Fruit fly (Drosophila melanogaster) whole organism, embryonic: ENCODE data around the gene TbCMF46.

ENCODE experiments used
- Atf6 ChIP-seq: fragments of 200-800 bp; sonication (Bioruptor generic); IDR thresholded peaks from 2 replicates; pipeline ENCODE4 v1.3.6; 2022; ENCODE audit warnings: missing biosample characterization, missing genetic modification characterization
- CG10267 ChIP-seq: fragments of 200-800 bp; sonication (Bioruptor generic); optimal IDR thresholded peaks from 2 replicates; lab custom pipeline; 2018; ENCODE audit warnings: missing biosample characterization, mild to moderate bottlenecking, missing genetic modification characterization, moderate library complexity
- CG12071 ChIP-seq: fragments of 200-800 bp; sonication (Bioruptor generic); optimal IDR thresholded peaks from 3 replicates; lab custom pipeline; 2018; ENCODE audit warnings: missing biosample characterization, mild to moderate bottlenecking, missing genetic modification characterization
- CG13123 ChIP-seq: fragments of 200-800 bp; sonication (Bioruptor generic); optimal IDR thresholded peaks from 2 replicates; lab custom pipeline; 2016; ENCODE audit warnings: missing biosample characterization, missing genetic modification characterization
- CG13775 ChIP-seq: fragments of 200-800 bp; sonication (Bioruptor generic); optimal IDR thresholded peaks from 3 replicates; lab custom pipeline; 2017; ENCODE audit warnings: missing biosample characterization, mild to moderate bottlenecking, missing genetic modification characterization
- CG14860 ChIP-seq: fragments of 200-800 bp; sonication (Bioruptor generic); IDR thresholded peaks from 3 replicates; pipeline ENCODE4 v1.3.6; 2022; ENCODE audit warnings: missing biosample characterization, missing genetic modification characterization; ENCODE audit not compliant: partially characterized antibody
- CG17385 ChIP-seq: fragments of 200-800 bp; sonication (Bioruptor generic); optimal IDR thresholded peaks from 3 replicates; lab custom pipeline; 2018; ENCODE audit warnings: missing biosample characterization, mild to moderate bottlenecking, missing genetic modification characterization
- CG17912 ChIP-seq: fragments of 200-800 bp; sonication (Bioruptor generic); optimal IDR thresholded peaks from 2 replicates; lab custom pipeline; 2018; ENCODE audit warnings: missing biosample characterization, mild to moderate bottlenecking, missing genetic modification characterization
- CG18011 ChIP-seq: fragments of 200-800 bp; sonication (Bioruptor generic); optimal IDR thresholded peaks from 2 replicates; lab custom pipeline; 2017; ENCODE audit warnings: missing biosample characterization, missing genetic modification characterization, mild to moderate bottlenecking, moderate library complexity, missing genotype
- CG2199 ChIP-seq: fragments of 200-800 bp; sonication (Bioruptor generic); IDR thresholded peaks from 3 replicates; pipeline ENCODE4 v1.3.6; 2022; ENCODE audit warnings: missing biosample characterization, missing genetic modification characterization
- CG31224 ChIP-seq: fragments of 200-800 bp; sonication (Bioruptor generic); IDR thresholded peaks from 2 replicates; pipeline ENCODE4 v1.3.6; 2022; ENCODE audit warnings: missing biosample characterization, missing genetic modification characterization
- CG32767 ChIP-seq: fragments of 200-800 bp; sonication (Bioruptor generic); IDR thresholded peaks from 2 replicates; pipeline ENCODE4 v1.3.6; 2022; ENCODE audit warnings: missing biosample characterization, missing genetic modification characterization
- CG32772 ChIP-seq: fragments of 200-800 bp; sonication (Bioruptor generic); IDR thresholded peaks from 2 replicates; pipeline ENCODE4 v1.3.6; 2022; ENCODE audit warnings: missing biosample characterization, missing genetic modification characterization
- CG7745 ChIP-seq: fragments of 200-800 bp; sonication (Bioruptor generic); optimal IDR thresholded peaks from 2 replicates; lab custom pipeline; 2018; ENCODE audit warnings: missing biosample characterization, mild to moderate bottlenecking, missing genetic modification characterization, moderate library complexity
- CG7786 ChIP-seq: fragments of 200-800 bp; sonication (Bioruptor generic); optimal IDR thresholded peaks from 2 replicates; lab custom pipeline; 2016; ENCODE audit warnings: missing biosample characterization, missing genetic modification characterization
- CG7928 ChIP-seq: fragments of 200-800 bp; sonication (Bioruptor generic); optimal IDR thresholded peaks from 2 replicates; lab custom pipeline; 2017; ENCODE audit warnings: missing biosample characterization, mild to moderate bottlenecking, missing genetic modification characterization
- CG8290 ChIP-seq, 3 experiments: fragments of 200-800 bp; sonication (Bioruptor generic); optimal IDR thresholded peaks; 2 replicates each; lab custom pipeline; 2016 to 2019; ENCODE audit warnings: missing biosample characterization in 3 of 3, missing genetic modification characterization in 3 of 3, mild to moderate bottlenecking in 2 of 3, moderate library complexity in 1 of 3
- Chrac-16 ChIP-seq: fragments of 200-800 bp; sonication (Bioruptor generic); optimal IDR thresholded peaks from 3 replicates; lab custom pipeline; 2016; ENCODE audit warnings: missing biosample characterization, missing genetic modification characterization
- CrebB ChIP-seq: fragments of 200-800 bp; sonication (Bioruptor generic); optimal IDR thresholded peaks from 3 replicates; lab custom pipeline; 2018; ENCODE audit warnings: missing biosample characterization, mild to moderate bottlenecking, missing genetic modification characterization
- Doc3 ChIP-seq: fragments of 200-800 bp; sonication (Bioruptor generic); IDR thresholded peaks from 3 replicates; pipeline ENCODE4 v1.3.6; 2022; ENCODE audit warnings: missing biosample characterization, missing genetic modification characterization; ENCODE audit not compliant: partially characterized antibody
- H15 ChIP-seq: fragments of 200-800 bp; sonication (Bioruptor generic); IDR thresholded peaks from 3 replicates; pipeline ENCODE4 v1.3.6; 2022; ENCODE audit warnings: missing biosample characterization, missing genetic modification characterization
- Hmx ChIP-seq: fragments of 200-800 bp; sonication (Bioruptor generic); optimal IDR thresholded peaks from 2 replicates; lab custom pipeline; 2016; ENCODE audit warnings: missing biosample characterization, missing genetic modification characterization
- Max ChIP-seq: fragments of 200-800 bp; sonication (Bioruptor generic); optimal IDR thresholded peaks from 2 replicates; lab custom pipeline; 2016; ENCODE audit warnings: missing biosample characterization, mild to moderate bottlenecking, missing genetic modification characterization
- NK7.1 ChIP-seq: fragments of 200-800 bp; sonication (Bioruptor generic); optimal IDR thresholded peaks from 3 replicates; lab custom pipeline; 2016; ENCODE audit warnings: missing biosample characterization, missing genetic modification characterization
- Ptx1 ChIP-seq: fragments of 200-800 bp; sonication (Bioruptor generic); IDR thresholded peaks from 2 replicates; pipeline ENCODE4 v1.3.6; 2022; ENCODE audit warnings: missing biosample characterization, missing genetic modification characterization
- Trl ChIP-seq, 3 experiments: fragments of >200 bp in 2 of 3; fragments of 200-800 bp in 1 of 3; sonication (Bioruptor generic) in 1 of 3; optimal IDR thresholded peaks; 2 replicates in 1 of 3; 3 replicates in 2 of 3; lab custom pipeline; 2016 to 2017; ENCODE audit warnings: missing biosample characterization in 1 of 3, missing genetic modification characterization in 1 of 3
- Vsx1 ChIP-seq: fragments of 200-800 bp; sonication (Bioruptor generic); optimal IDR thresholded peaks from 2 replicates; lab custom pipeline; 2017; ENCODE audit warnings: missing biosample characterization, mild to moderate bottlenecking, missing genetic modification characterization, missing genetic modification reagents
- Xrp1 ChIP-seq: fragments of 200-800 bp; sonication (Bioruptor generic); IDR thresholded peaks from 2 replicates; pipeline ENCODE4 v1.3.6; 2022; ENCODE audit warnings: missing biosample characterization, missing genetic modification characterization
- ato ChIP-seq: fragments of 200-800 bp; sonication (Bioruptor generic); IDR thresholded peaks from 2 replicates; pipeline ENCODE4 v1.3.6; 2022; ENCODE audit warnings: missing biosample characterization, missing genetic modification characterization; ENCODE audit not compliant: partially characterized antibody
- bbx ChIP-seq: fragments of 200-800 bp; sonication (Bioruptor generic); IDR thresholded peaks from 2 replicates; pipeline ENCODE4 v1.3.6; 2022; ENCODE audit warnings: missing biosample characterization, missing genetic modification characterization; ENCODE audit not compliant: partially characterized antibody
- bsh ChIP-seq, 2 experiments: fragments of 200-800 bp; sonication (Bioruptor generic); optimal IDR thresholded peaks; 2 replicates each; lab custom pipeline; 2017 to 2018; ENCODE audit warnings: mild to moderate bottlenecking in 2 of 2, missing biosample characterization in 2 of 2, missing genetic modification characterization in 2 of 2, moderate library complexity in 1 of 2
- cg ChIP-seq: fragments of 200-800 bp; sonication (Bioruptor generic); optimal IDR thresholded peaks from 3 replicates; lab custom pipeline; 2019; ENCODE audit warnings: missing biosample characterization, mild to moderate bottlenecking, missing genetic modification characterization, moderate library complexity
- disco-r ChIP-seq: fragments of 200-800 bp; sonication (Bioruptor generic); optimal IDR thresholded peaks from 2 replicates; lab custom pipeline; 2016; ENCODE audit warnings: missing biosample characterization, missing genetic modification characterization
- fd64A ChIP-seq: fragments of 200-800 bp; sonication (Bioruptor generic); optimal IDR thresholded peaks from 3 replicates; lab custom pipeline; 2018; ENCODE audit warnings: missing biosample characterization, mild to moderate bottlenecking, missing genetic modification characterization
- hkb ChIP-seq, 2 experiments: fragments of 200-800 bp in 1 of 2; fragments of >200 bp in 1 of 2; sonication (Bioruptor generic) in 1 of 2; IDR thresholded peaks in 1 of 2; optimal IDR thresholded peaks in 1 of 2; 2 replicates each; pipeline versions ENCODE4 v1.3.6 to Lab custom; 2017 to 2022; ENCODE audit warnings: missing biosample characterization in 1 of 2, missing genetic modification characterization in 1 of 2
- nerfin-2 ChIP-seq: fragments of 200-800 bp; sonication (Bioruptor generic); IDR thresholded peaks from 2 replicates; pipeline ENCODE4 v1.3.6; 2022; ENCODE audit warnings: missing biosample characterization, missing genetic modification characterization; ENCODE audit not compliant: partially characterized antibody
- onecut ChIP-seq: fragments of 200-800 bp; sonication (Bioruptor generic); IDR thresholded peaks from 2 replicates; pipeline ENCODE4 v1.3.6; 2022; ENCODE audit warnings: missing biosample characterization, missing genetic modification characterization
- ranshi ChIP-seq: fragments of 200-800 bp; sonication (Bioruptor generic); IDR thresholded peaks from 2 replicates; pipeline ENCODE4 v1.3.6; 2022; ENCODE audit warnings: missing biosample characterization, missing genetic modification characterization
- rib ChIP-seq: fragments of 200-800 bp; sonication (Bioruptor generic); IDR thresholded peaks from 2 replicates; pipeline ENCODE4 v1.3.6; 2022; ENCODE audit warnings: missing biosample characterization, missing genetic modification characterization
- row ChIP-seq: fragments of 200-800 bp; sonication (Bioruptor generic); IDR thresholded peaks from 3 replicates; pipeline ENCODE4 v1.3.6; 2022; ENCODE audit warnings: missing biosample characterization, missing genetic modification characterization
- sob ChIP-seq: fragments of 200-800 bp; sonication (Bioruptor generic); IDR thresholded peaks from 2 replicates; pipeline ENCODE4 v1.3.6; 2022; ENCODE audit warnings: missing biosample characterization, missing genetic modification characterization
- tll ChIP-seq, 2 experiments: fragments of 200-800 bp in 1 of 2; fragments of >200 bp in 1 of 2; sonication (Bioruptor generic) in 1 of 2; optimal IDR thresholded peaks; 2 replicates each; lab custom pipeline; 2017 to 2019; ENCODE audit warnings: missing biosample characterization in 2 of 2, missing genetic modification characterization in 2 of 2, mild to moderate bottlenecking in 1 of 2, moderate library complexity in 1 of 2
- toy ChIP-seq: fragments of 200-800 bp; sonication (Bioruptor generic); IDR thresholded peaks from 2 replicates; pipeline ENCODE4 v1.3.6; 2022; ENCODE audit warnings: missing biosample characterization, missing genetic modification characterization
- trem ChIP-seq: fragments of 200-800 bp; optimal IDR thresholded peaks from 3 replicates; lab custom pipeline; 2019; ENCODE audit warnings: missing biosample characterization, mild to moderate bottlenecking, missing genetic modification characterization, moderate library complexity
- tup ChIP-seq: fragments of 200-800 bp; sonication (Bioruptor generic); optimal IDR thresholded peaks from 2 replicates; lab custom pipeline; 2016; ENCODE audit warnings: missing biosample characterization, mild to moderate bottlenecking, missing genetic modification characterization, moderate library complexity
- wor ChIP-seq: fragments of 200-800 bp; sonication (Bioruptor generic); IDR thresholded peaks from 2 replicates; pipeline ENCODE4 v1.3.6; 2022; ENCODE audit warnings: missing biosample characterization, missing genetic modification characterization

The TbCMF46 gene

dm6 chr2L:9966983-9967737 lies 42.5 kb upstream of the TbCMF46 start, which contains the start of the genes Dref and RpL13 (continued):
- peak; percentile 37; the same call in 1 of the 2 replicates for TF ChIP-seq CG32772 (GFP tag; lab: Robert Waterston, UW)
- TF ChIP-seq Max (GFP tag; lab: Kevin White, UChicago): peak; percentile 73
- TF ChIP-seq CG17912 (GFP tag; lab: Kevin White, UChicago): peak; percentile 96
- peak; percentile 81 for TF ChIP-seq row (GFP tag; lab: Robert Waterston, UW)
- TF ChIP-seq CG10267: peak; percentile 94
- TF ChIP-seq fd64A (GFP tag; lab: Kevin White, UChicago): peak; percentile 94
- TF ChIP-seq CG32767 (GFP tag; lab: Robert Waterston, UW): peak; percentile 76
- TF ChIP-seq H15 (GFP tag; lab: Robert Waterston, UW): peak; percentile 64; the same call in 2 of the 3 replicates
- TF ChIP-seq Trl (optimal IDR thresholded peaks at IDR 0.05; lab: Kevin White, UChicago): no peak
- TF ChIP-seq Trl (GFP tag; optimal IDR thresholded peaks at IDR 0.05; lab: Kevin White, UChicago): peak; percentile 90
- peak; percentile 81 for TF ChIP-seq CG7745
- TF ChIP-seq Atf6 (GFP tag; lab: Robert Waterston, UW): peak; percentile 84
- peak; percentile 74 for TF ChIP-seq CG7928 (GFP tag; lab: Kevin White, UChicago)
- TF ChIP-seq CG31224 (GFP tag; lab: Robert Waterston, UW): peak; percentile 68
- TF ChIP-seq CG18011 (GFP tag; lab: Kevin White, UChicago): peak; percentile 85
- peak; percentile 97 for TF ChIP-seq CG13123 (GFP tag; lab: Kevin White, UChicago)
- peak; percentile 92 for TF ChIP-seq CG17385 (GFP tag; lab: Kevin White, UChicago)
- TF ChIP-seq CG8290 (GFP tag; optimal IDR thresholded peaks at IDR 0.05; lab: Kevin White, UChicago): peak; percentile 67
- peak; percentile 87 to 92 for TF ChIP-seq CG8290 (tag; optimal IDR thresholded peaks at IDR 0.05; lab: Kevin White, UChicago)
- TF ChIP-seq Vsx1 (GFP tag; lab: Kevin White, UChicago): peak; percentile 93
- peak; percentile 94 for TF ChIP-seq CG13775 (GFP tag; lab: Kevin White, UChicago)
- TF ChIP-seq rib: peak; percentile 27; the same call in 1 of the 2 replicates
- peak in 1 of 2 experiments; percentile 18 for TF ChIP-seq tll (GFP tag; optimal IDR thresholded peaks at IDR 0.05; lab: Kevin White, UChicago)
- peak; percentile 93 for TF ChIP-seq onecut (GFP tag; lab: Robert Waterston, UW)
- peak; percentile 83 for TF ChIP-seq sob (GFP tag; lab: Robert Waterston, UW)
- TF ChIP-seq CG7786 (GFP tag; lab: Kevin White, UChicago): peak; percentile 81
- peak; percentile 66 for TF ChIP-seq disco-r (GFP tag; lab: Kevin White, UChicago)
- peak; percentile 68 for TF ChIP-seq bbx (GFP tag; lab: Robert Waterston, UW)
- peak; percentile 92 for TF ChIP-seq CrebB
- TF ChIP-seq bsh (GFP tag; optimal IDR thresholded peaks at IDR 0.05; lab: Kevin White, UChicago): peak; percentile 57 to 79
- peak; percentile 70; the same call in 1 of the 2 replicates for TF ChIP-seq ranshi
- TF ChIP-seq Doc3 (GFP tag; lab: Robert Waterston, UW): peak; percentile 67
- TF ChIP-seq Hmx (GFP tag; lab: Kevin White, UChicago): peak; percentile 55
- no peak for TF ChIP-seq hkb (optimal IDR thresholded peaks at IDR 0.05; lab: Kevin White, UChicago)
- peak; percentile 89 for TF ChIP-seq hkb (GFP tag; IDR thresholded peaks at IDR 0.05; lab: Robert Waterston, UW)
- peak; percentile 83 for TF ChIP-seq CG14860 (GFP tag; lab: Robert Waterston, UW)
- TF ChIP-seq CG12071 (GFP tag; lab: Kevin White, UChicago): peak; percentile 94
- no peak for TF ChIP-seq ato
- TF ChIP-seq toy (GFP tag; lab: Robert Waterston, UW): peak; percentile 60; the same call in 1 of the 2 replicates
- peak; percentile 92 for TF ChIP-seq NK7.1
- TF ChIP-seq wor: no peak
- no peak for TF ChIP-seq CG2199 (GFP tag; lab: Robert Waterston, UW)
- TF ChIP-seq Xrp1 (GFP tag; lab: Robert Waterston, UW): peak; percentile 58; the same call in 1 of the 2 replicates
- TF ChIP-seq tup (GFP tag; lab: Kevin White, UChicago): peak; percentile 54
- peak; percentile 83 for TF ChIP-seq nerfin-2 (GFP tag; lab: Robert Waterston, UW)
- TF ChIP-seq trem (tag; lab: Kevin White, UChicago): peak; percentile 85
- peak; percentile 69 for TF ChIP-seq Ptx1 (GFP tag; lab: Robert Waterston, UW)
- TF ChIP-seq Chrac-16: peak; percentile 58
- TF ChIP-seq cg: no peak
